Worm (Caenorhabditis elegans) whole organism, mixed stage, embryonic: Measurements from ENCODE around the gene puf-5.
A peak's percentile ranks its signal among the peaks of the same experiment; 100 is the strongest.

ENCODE experiments used
- M03D4.4 ChIP-seq: sonication (generic microtip); optimal IDR thresholded peaks from 2 replicates; lab custom pipeline; 2017; ENCODE audit warnings: mild to moderate bottlenecking, missing genetic modification characterization, missing compliant biosample characterization
- bed-3 ChIP-seq: fragments of 200-800 bp; sonication (Bioruptor generic); optimal IDR thresholded peaks from 3 replicates; lab custom pipeline; 2018; ENCODE audit warnings: mild to moderate bottlenecking, missing genetic modification characterization, moderate library complexity, missing compliant biosample characterization
- ceh-39 ChIP-seq: fragments of 150-350 bp; optimal IDR thresholded peaks from 2 replicates; lab custom pipeline; 2014; ENCODE audit warnings: missing biosample characterization, missing genetic modification characterization
- ceh-43 ChIP-seq: fragments of 200-800 bp; sonication (Bioruptor generic); optimal IDR thresholded peaks from 2 replicates; lab custom pipeline; 2018; ENCODE audit warnings: mild to moderate bottlenecking, missing genetic modification characterization, moderate library complexity, missing compliant biosample characterization
- ceh-83 ChIP-seq: fragments of 200-800 bp; sonication (Bioruptor generic); optimal IDR thresholded peaks from 2 replicates; lab custom pipeline; 2018; ENCODE audit warnings: mild to moderate bottlenecking, missing genetic modification characterization, missing compliant biosample characterization
- ces-1 ChIP-seq: fragments of 150-350 bp; optimal IDR thresholded peaks from 2 replicates; lab custom pipeline; 2014; ENCODE audit warnings: missing biosample characterization, missing genetic modification reagents, missing genetic modification characterization
- drap-1 ChIP-seq: fragments of 200-800 bp; sonication (Bioruptor generic); optimal IDR thresholded peaks from 3 replicates; lab custom pipeline; 2018; ENCODE audit warnings: mild to moderate bottlenecking, missing genetic modification characterization, missing compliant biosample characterization
- hlh-1 ChIP-seq: fragments of 150-350 bp; optimal IDR thresholded peaks from 2 replicates; lab custom pipeline; 2014; ENCODE audit warnings: missing biosample characterization, missing genetic modification reagents, missing genetic modification characterization
- lin-32 ChIP-seq: fragments of 200-800 bp; sonication (Bioruptor generic); optimal IDR thresholded peaks from 2 replicates; lab custom pipeline; 2018; ENCODE audit warnings: mild to moderate bottlenecking, missing genetic modification characterization, missing compliant biosample characterization
- lsy-2 ChIP-seq: fragments of 150-350 bp; optimal IDR thresholded peaks from 2 replicates; lab custom pipeline; 2014; ENCODE audit warnings: missing biosample characterization, missing genetic modification characterization
- mep-1 ChIP-seq: fragments of 150-350 bp; optimal IDR thresholded peaks from 2 replicates; lab custom pipeline; 2017; ENCODE audit warnings: missing biosample characterization, missing genetic modification reagents, missing genetic modification characterization, inconsistent platforms
- mls-2 ChIP-seq: sonication (generic microtip); optimal IDR thresholded peaks from 2 replicates; lab custom pipeline; 2016; ENCODE audit warnings: mild to moderate bottlenecking, missing genetic modification characterization, moderate library complexity, missing compliant biosample characterization
- nhr-12 ChIP-seq: fragments of 150-350 bp; optimal IDR thresholded peaks from 2 replicates; lab custom pipeline; 2014; ENCODE audit warnings: missing biosample characterization, missing genetic modification characterization
- nhr-2 ChIP-seq: fragments of 150-350 bp; optimal IDR thresholded peaks from 2 replicates; lab custom pipeline; 2014; ENCODE audit warnings: missing biosample characterization, missing genetic modification characterization
- nhr-237 ChIP-seq: fragments of 150-350 bp; optimal IDR thresholded peaks from 2 replicates; lab custom pipeline; 2014; ENCODE audit warnings: missing biosample characterization, missing genetic modification characterization
- nhr-28 ChIP-seq: fragments of 150-350 bp; optimal IDR thresholded peaks from 2 replicates; lab custom pipeline; 2014; ENCODE audit warnings: missing biosample characterization, missing genetic modification characterization
- pha-4 ChIP-seq: fragments of 150-350 bp; optimal IDR thresholded peaks from 2 replicates; lab custom pipeline; 2018; ENCODE audit warnings: missing biosample characterization, missing genetic modification reagents, missing genetic modification characterization
- sem-2 ChIP-seq: fragments of 200-800 bp; sonication (Bioruptor generic); optimal IDR thresholded peaks from 2 replicates; lab custom pipeline; 2018; ENCODE audit warnings: mild to moderate bottlenecking, missing genetic modification characterization, missing compliant biosample characterization
- sptf-1 ChIP-seq: sonication (generic microtip); optimal IDR thresholded peaks from 2 replicates; lab custom pipeline; 2017; ENCODE audit warnings: mild to moderate bottlenecking, missing genetic modification characterization, moderate library complexity, missing compliant biosample characterization
- unc-120 ChIP-seq: sonication (generic microtip); optimal IDR thresholded peaks from 2 replicates; lab custom pipeline; 2017; ENCODE audit warnings: missing genetic modification characterization, missing compliant biosample characterization; ENCODE audit not compliant: poor library complexity, severe bottlenecking
- unc-39 ChIP-seq: fragments of 150-350 bp; optimal IDR thresholded peaks from 2 replicates; lab custom pipeline; 2014; ENCODE audit warnings: missing biosample characterization, missing genetic modification characterization
- unc-62 ChIP-seq: fragments of 150-350 bp; optimal IDR thresholded peaks from 2 replicates; lab custom pipeline; 2014; ENCODE audit warnings: missing biosample characterization, missing genetic modification reagents, missing genetic modification characterization
- zip-8 ChIP-seq: fragments of 150-350 bp; optimal IDR thresholded peaks from 2 replicates; lab custom pipeline; 2014; ENCODE audit warnings: missing biosample characterization, missing genetic modification characterization
- ztf-11 ChIP-seq: fragments of 150-350 bp; optimal IDR thresholded peaks from 2 replicates; lab custom pipeline; 2014; ENCODE audit warnings: missing biosample characterization, missing genetic modification characterization

puf-5 gene

DNA sequence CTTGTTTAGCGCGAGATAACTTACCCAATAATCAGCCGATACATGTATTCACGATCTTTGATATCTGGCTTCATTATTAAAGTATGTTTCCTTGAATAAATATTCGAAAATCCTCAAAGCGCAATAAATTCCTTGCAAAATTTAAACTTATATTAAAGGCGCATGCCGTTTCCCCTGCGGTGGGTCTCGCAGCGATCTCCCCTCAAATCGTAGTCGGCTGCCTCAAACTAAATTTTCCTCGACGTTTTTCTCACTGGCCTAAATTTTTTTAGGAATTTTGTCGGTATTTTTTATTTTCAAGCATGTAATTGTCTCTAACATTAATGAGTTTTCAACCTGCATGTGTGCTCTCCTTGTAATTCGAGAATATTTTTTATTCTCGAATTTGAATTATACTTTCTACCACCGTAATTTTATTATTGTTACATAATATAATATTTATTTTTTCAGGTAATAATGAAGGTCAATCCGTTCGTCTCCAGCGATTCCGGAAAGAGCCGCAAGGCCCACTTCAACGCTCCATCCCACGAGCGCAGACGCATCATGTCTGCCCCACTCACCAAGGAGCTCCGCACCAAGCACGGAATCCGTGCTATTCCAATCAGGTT lies 27.1 kb downstream of the puf-5 start, which contains the start of the genes cpf-1 and rpl-26:
Gene cpf-1, minus strand, starts transcription at position 104 of the 608 bp plus-strand sequence.
Gene rpl-26, plus strand, starts transcription at position 449 of the 608 bp plus-strand sequence.
- TF ChIP-seq sem-2 (GFP tag; lab: Kevin White, UChicago), result no peak
- no peak for TF ChIP-seq ztf-11 (tag; lab: Kevin White, UChicago)
- peak; percentile 78 for TF ChIP-seq lsy-2
- TF ChIP-seq sptf-1, result no peak
- TF ChIP-seq ceh-39 (tag; lab: Kevin White, UChicago), result peak; percentile 7
- peak; percentile 49 for TF ChIP-seq ces-1
- TF ChIP-seq mep-1 (tag; lab: Kevin White, UChicago), result peak; percentile 74
- no peak for TF ChIP-seq unc-62
- peak; percentile 32 for TF ChIP-seq pha-4 (tag; lab: Kevin White, UChicago)
- TF ChIP-seq M03D4.4 (tag; lab: Kevin White, UChicago), result no peak
- TF ChIP-seq hlh-1 (tag; lab: Kevin White, UChicago), result peak; percentile 1
- TF ChIP-seq nhr-237 (tag; lab: Kevin White, UChicago), result peak; percentile 54

DNA sequence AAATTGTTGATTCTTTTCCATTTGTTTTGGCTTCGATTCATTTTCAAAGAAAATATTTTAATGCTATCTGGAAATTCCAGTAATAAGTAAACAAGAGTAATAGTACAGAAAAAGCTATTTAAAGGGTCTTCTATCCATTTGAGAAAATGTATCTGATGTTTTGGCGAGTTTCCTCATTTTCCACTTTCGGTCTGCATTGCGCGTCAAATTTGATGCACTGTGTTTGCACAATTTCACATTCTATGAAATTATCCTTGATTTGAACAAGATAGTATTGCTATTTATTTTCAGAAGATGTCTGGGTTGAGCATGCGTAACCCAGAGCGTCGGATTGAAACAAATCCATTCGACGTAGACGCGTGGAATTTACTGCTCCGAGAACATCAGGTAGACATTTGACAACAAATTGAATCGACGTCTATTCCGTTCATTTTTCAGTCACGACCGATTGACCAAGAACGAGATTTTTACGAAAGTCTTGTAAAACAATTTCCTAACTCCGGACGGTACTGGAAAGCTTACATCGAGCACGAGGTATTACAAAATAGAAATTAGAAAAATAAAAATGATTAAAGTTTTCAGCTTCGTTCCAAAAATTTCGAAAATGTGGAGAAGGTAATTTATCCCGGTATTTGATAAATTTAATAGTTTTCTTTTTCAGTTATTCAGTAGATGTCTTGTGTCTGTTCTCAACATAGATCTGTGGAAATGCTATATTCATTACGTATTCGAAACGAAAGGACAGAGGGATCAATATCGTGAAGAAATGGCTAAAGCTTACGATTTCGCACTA lies 28.4 kb downstream of the puf-5 start, which contains the start of gene suf-1:
Gene suf-1, plus strand, starts transcription at position 280 of the 793 bp plus-strand sequence.
- TF ChIP-seq ces-1 (peak; percentile 62), sptf-1 (no peak), bed-3 (no peak), lsy-2 (peak; percentile 33)

DNA sequence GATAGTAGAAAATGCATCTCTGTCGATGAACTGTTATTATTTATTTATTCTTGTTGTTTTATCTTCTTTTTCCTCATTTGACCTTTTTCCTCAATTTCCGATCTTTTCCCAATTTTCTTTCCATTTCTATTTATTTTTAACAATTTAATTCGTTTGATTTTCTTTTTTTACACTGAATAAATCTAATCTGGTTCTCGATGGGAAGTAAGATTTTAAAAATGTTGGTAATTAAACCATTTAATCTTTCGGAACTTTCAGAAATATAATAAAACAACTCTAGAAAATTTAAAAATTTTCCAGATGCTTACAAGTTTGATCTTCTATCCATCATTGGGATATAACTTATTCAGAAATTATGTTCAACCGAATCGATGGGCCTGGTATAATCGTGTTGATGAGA lies 31.2 kb downstream of the puf-5 start, which contains the start of gene F28C6.8:
Gene F28C6.8, plus strand, starts transcription at position 301 of the 400 bp plus-strand sequence.
- TF ChIP-seq unc-62 (no peak), ztf-11 (tag; lab: Kevin White, UChicago) (no peak), lsy-2 (no peak), M03D4.4 (tag; lab: Kevin White, UChicago) (no peak), sptf-1 (no peak)

DNA sequence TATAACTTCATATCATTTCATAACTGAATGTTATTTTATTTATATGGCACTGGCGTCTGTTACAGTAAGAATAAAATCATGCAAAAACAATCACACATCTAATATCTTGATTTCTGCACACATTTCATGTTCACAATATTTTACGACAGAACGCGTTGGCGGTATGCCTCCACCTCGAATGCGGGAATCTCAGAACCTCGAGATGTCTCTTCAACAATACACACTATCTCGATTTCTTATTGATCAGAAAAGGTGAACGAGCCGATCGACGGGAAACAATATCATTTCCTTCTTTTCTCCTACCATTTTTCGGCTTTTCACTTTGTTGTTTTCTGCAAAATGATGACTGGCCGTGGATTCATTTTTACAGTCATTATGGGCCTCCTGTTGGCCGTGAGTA lies 32.3 kb downstream of the puf-5 start, which contains the start of gene F28C6.10:
Gene F28C6.10, plus strand, starts transcription at position 301 of the 400 bp plus-strand sequence.
- TF ChIP-seq mls-2 (tag; lab: Kevin White, UChicago) (no peak), drap-1 (GFP tag; lab: Kevin White, UChicago) (no peak)

DNA sequence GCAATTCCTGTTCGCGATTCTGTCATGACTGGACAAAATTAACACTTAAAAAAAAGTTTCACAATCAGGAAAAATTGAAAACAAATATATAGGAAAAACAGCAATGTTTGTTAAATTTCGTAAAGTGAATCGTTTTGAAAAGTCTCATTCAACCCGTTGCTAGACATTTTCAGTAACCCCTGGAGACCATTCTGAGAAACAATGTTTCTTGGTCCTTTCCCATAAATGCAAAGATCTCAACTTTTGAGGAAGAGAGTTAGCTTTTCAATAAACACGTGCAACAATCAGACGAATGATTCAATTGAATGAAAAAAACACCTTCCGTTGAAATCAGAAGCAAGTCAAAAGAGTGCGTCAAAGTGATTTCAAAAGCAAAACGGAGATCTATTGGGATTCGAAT lies 34.7 kb downstream of the puf-5 start, which contains the start of gene F28C6.9:
Gene F28C6.9, minus strand, starts transcription at position 101 of the 400 bp plus-strand sequence.
- TF ChIP-seq mls-2 (tag; lab: Kevin White, UChicago), result no peak

DNA sequence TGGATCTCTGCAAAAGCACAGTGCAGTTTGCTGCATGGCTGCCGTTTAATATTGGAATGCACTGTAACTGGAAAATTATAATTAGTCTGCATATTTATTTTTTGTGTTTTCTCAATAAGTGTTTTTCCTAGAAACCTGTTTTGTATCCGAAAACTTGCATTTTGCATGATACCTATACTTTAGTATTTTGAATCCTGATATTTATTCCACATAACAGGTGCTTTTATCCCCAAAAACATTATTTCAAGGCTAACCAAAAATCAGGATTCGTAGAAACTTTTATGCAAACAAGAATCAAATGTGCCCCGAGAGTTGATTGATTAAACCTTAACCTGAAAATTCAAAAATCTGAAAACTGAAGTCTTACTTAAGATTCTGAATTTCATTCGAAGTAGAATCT lies 35.2 kb downstream of the puf-5 start:
- no peak for TF ChIP-seq ztf-11 (tag; lab: Kevin White, UChicago)
- no peak for TF ChIP-seq ceh-43 (GFP tag; lab: Kevin White, UChicago)
- TF ChIP-seq nhr-2, result no peak
- no peak for TF ChIP-seq unc-120 (tag; lab: Kevin White, UChicago)
- no peak for TF ChIP-seq nhr-28
- no peak for TF ChIP-seq ceh-83 (GFP tag; lab: Kevin White, UChicago)
- no peak for TF ChIP-seq nhr-12 (tag; lab: Kevin White, UChicago)
- TF ChIP-seq unc-39, result no peak
- TF ChIP-seq lin-32 (GFP tag; lab: Kevin White, UChicago), result no peak
- TF ChIP-seq bed-3, result no peak
- TF ChIP-seq M03D4.4 (tag; lab: Kevin White, UChicago), result no peak
- TF ChIP-seq ces-1, result no peak
- TF ChIP-seq drap-1 (GFP tag; lab: Kevin White, UChicago), result no peak
- TF ChIP-seq, all 35 proteins: peak for 0

DNA sequence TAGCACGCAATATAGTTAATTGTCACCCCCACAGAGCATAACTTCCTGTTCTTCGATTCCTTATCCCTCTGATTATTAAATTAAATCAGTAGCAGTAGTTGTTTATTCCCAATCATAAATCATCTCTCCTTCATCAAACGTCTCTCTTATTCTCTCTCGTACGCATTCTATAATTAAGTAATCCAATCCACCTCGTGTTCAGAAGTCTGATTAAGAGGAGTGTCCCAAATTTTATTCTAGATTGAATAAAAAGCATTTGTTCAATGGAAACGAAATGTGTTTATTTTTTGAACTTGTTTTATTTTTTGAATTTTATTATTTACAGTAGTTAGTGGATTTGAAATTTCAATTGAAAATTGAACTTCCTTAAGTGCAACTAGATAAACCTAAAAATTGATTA lies 36.0 kb downstream of the puf-5 start:
- TF ChIP-seq ces-1, result peak; percentile 65
- TF ChIP-seq zip-8 (tag; lab: Kevin White, UChicago), result no peak
